Worm (Caenorhabditis elegans) whole organism, L2 larva: ENCODE data around the gene T04C12.1.

Experiments used
- blmp-1 ChIP-seq: sonication (generic microtip); optimal IDR thresholded peaks from 2 replicates; lab custom pipeline; 2017; ENCODE audit warnings: missing genetic modification characterization, mild to moderate bottlenecking, missing compliant biosample characterization, antibody characterized with exemption, moderate library complexity; ENCODE audit not compliant: insufficient read depth
- fos-1 ChIP-seq: fragments of 150-350 bp; optimal IDR thresholded peaks from 2 replicates; lab custom pipeline; 2014; ENCODE audit warnings: missing biosample characterization, missing genetic modification characterization
- lin-11 ChIP-seq: fragments of 150-350 bp; sonication (generic microtip); optimal IDR thresholded peaks from 2 replicates; lab custom pipeline; 2014; ENCODE audit warnings: missing biosample characterization, missing genetic modification characterization, inconsistent platforms, mixed read lengths
- lsy-2 ChIP-seq, 2 experiments: fragments of 150-350 bp in 1 of 2; sonication (generic microtip) in 1 of 2; optimal IDR thresholded peaks; 2 replicates each; lab custom pipeline; 2014 to 2017; ENCODE audit warnings: missing biosample characterization in 2 of 2, missing genetic modification characterization in 2 of 2
- mdl-1 ChIP-seq, 2 experiments: fragments of 150-350 bp in 1 of 2; sonication (generic microtip) in 1 of 2; optimal IDR thresholded peaks; 2 replicates each; lab custom pipeline; 2017; ENCODE audit warnings: missing biosample characterization in 2 of 2, missing genetic modification characterization in 2 of 2
- skn-1 ChIP-seq: sonication (generic microtip); optimal IDR thresholded peaks from 2 replicates; lab custom pipeline; 2017; ENCODE audit warnings: missing biosample characterization, missing genetic modification characterization
- unc-39 ChIP-seq: fragments of 150-350 bp; optimal IDR thresholded peaks from 2 replicates; lab custom pipeline; 2014; ENCODE audit warnings: missing biosample characterization, missing genetic modification characterization
- unc-55 ChIP-seq: fragments of 150-350 bp; sonication (generic microtip); optimal IDR thresholded peaks from 3 replicates; lab custom pipeline; 2014; ENCODE audit warnings: missing biosample characterization, missing genetic modification reagents, missing genetic modification characterization

ce11 chrV:11083691-11084090 lies 24.6 kb upstream of the T04C12.1 start:
- TF ChIP-seq unc-39 (tag; lab: Kevin White, UChicago) (no peak), fos-1 (tag; lab: Kevin White, UChicago) (no peak), lin-11 (tag; lab: Kevin White, UChicago) (no peak), mdl-1 (tag; optimal IDR thresholded peaks at IDR 0.05; lab: Kevin White, UChicago) (peak; percentile 19 to 37), blmp-1 (tag; lab: Kevin White, UChicago) (no peak), lsy-2 (tag; optimal IDR thresholded peaks at IDR 0.05; lab: Kevin White, UChicago) (peak in 1 of 2 experiments; percentile 62), skn-1 (no peak), unc-55 (GFP tag; lab: Kevin White, UChicago) (peak; percentile 29)
